Worm (Caenorhabditis elegans) whole organism, young adult: Measurements from ENCODE around the gene col-111.

Source experiments
- B0019.2 ChIP-seq: fragments of 200-800 bp; sonication (Bioruptor generic); conservative IDR thresholded peaks from 2 replicates; pipeline ENCODE4 v1.3.6; 2022; ENCODE audit warnings: missing genetic modification reagents, missing genetic modification characterization, missing compliant biosample characterization
- B0336.3 ChIP-seq: fragments of 200-800 bp; sonication (Bioruptor generic); IDR thresholded peaks from 2 replicates; pipeline ENCODE4 v1.3.6; 2022; ENCODE audit warnings: missing genetic modification characterization, missing compliant biosample characterization
- F23B12.7 ChIP-seq: sonication (generic microtip); optimal IDR thresholded peaks from 2 replicates; lab custom pipeline; 2017; ENCODE audit warnings: missing genetic modification characterization, mild to moderate bottlenecking, missing compliant biosample characterization, antibody characterized with exemption, moderate library complexity; ENCODE audit not compliant: insufficient read depth
- F37B4.10 ChIP-seq: fragments of 200-800 bp; sonication (Bioruptor generic); IDR thresholded peaks from 2 replicates; pipeline ENCODE4 v1.3.6; 2022; ENCODE audit warnings: missing genetic modification characterization, missing compliant biosample characterization
- F52B5.7 ChIP-seq: sonication (generic microtip); optimal IDR thresholded peaks from 2 replicates; lab custom pipeline; 2016; ENCODE audit warnings: mild to moderate bottlenecking, missing genetic modification characterization, missing compliant biosample characterization
- K11D2.4 ChIP-seq: fragments of 200-800 bp; sonication (Bioruptor generic); IDR thresholded peaks from 2 replicates; pipeline ENCODE4 v1.3.6; 2022; ENCODE audit warnings: missing genetic modification reagents, missing genetic modification characterization, missing compliant biosample characterization
- K12H6.12 ChIP-seq: fragments of 200-800 bp; sonication (Bioruptor generic); optimal IDR thresholded peaks from 2 replicates; lab custom pipeline; 2018; ENCODE audit warnings: mild to moderate bottlenecking, missing genetic modification characterization, missing compliant biosample characterization
- T26A5.8 ChIP-seq: sonication (generic microtip); optimal IDR thresholded peaks from 2 replicates; lab custom pipeline; 2016; ENCODE audit warnings: missing genetic modification characterization, missing compliant biosample characterization
- Y67H2A.10 ChIP-seq: fragments of 200-800 bp; sonication (Bioruptor generic); conservative IDR thresholded peaks from 2 replicates; pipeline ENCODE4 v1.3.6; 2022; ENCODE audit warnings: missing genetic modification reagents, missing genetic modification characterization, missing compliant biosample characterization
- aptf-2 ChIP-seq: fragments of 200-800 bp; sonication (Bioruptor generic); conservative IDR thresholded peaks from 2 replicates; pipeline ENCODE4 v1.3.6; 2022; ENCODE audit warnings: missing genetic modification reagents, missing genetic modification characterization, missing compliant biosample characterization
- aptf-3 ChIP-seq: fragments of 200-800 bp; sonication (Bioruptor generic); IDR thresholded peaks from 2 replicates; pipeline ENCODE4 v1.3.6; 2022; ENCODE audit warnings: missing genetic modification characterization, missing compliant biosample characterization
- bed-1 ChIP-seq: fragments of 200-800 bp; sonication (Bioruptor generic); IDR thresholded peaks from 2 replicates; pipeline ENCODE4 v1.3.6; 2022; ENCODE audit warnings: missing genetic modification reagents, missing genetic modification characterization, missing compliant biosample characterization
- bed-2 ChIP-seq: fragments of 200-800 bp; sonication (Bioruptor generic); IDR thresholded peaks from 2 replicates; pipeline ENCODE4 v1.3.6; 2022; ENCODE audit warnings: missing genetic modification reagents, missing genetic modification characterization, missing compliant biosample characterization
- cebp-2 ChIP-seq: fragments of 200-800 bp; sonication (Bioruptor generic); IDR thresholded peaks from 2 replicates; pipeline ENCODE4 v1.3.6; 2022; ENCODE audit warnings: missing genetic modification characterization, missing compliant biosample characterization
- chd-7 ChIP-seq: sonication (generic microtip); optimal IDR thresholded peaks from 2 replicates; lab custom pipeline; 2016; ENCODE audit warnings: mild to moderate bottlenecking, missing genetic modification characterization, moderate library complexity, missing compliant biosample characterization
- die-1 ChIP-seq: sonication (generic microtip); optimal IDR thresholded peaks from 2 replicates; lab custom pipeline; 2016; ENCODE audit warnings: missing genotype, mild to moderate bottlenecking, missing genetic modification characterization, missing compliant biosample characterization
- dox-1 ChIP-seq: fragments of 200-800 bp; sonication (Bioruptor generic); IDR thresholded peaks from 2 replicates; pipeline ENCODE4 v1.3.6; 2022; ENCODE audit warnings: missing genetic modification reagents, missing genetic modification characterization, missing compliant biosample characterization
- dpff-1 ChIP-seq: sonication (generic microtip); optimal IDR thresholded peaks from 2 replicates; lab custom pipeline; 2017; ENCODE audit warnings: mild to moderate bottlenecking, missing genetic modification characterization, missing compliant biosample characterization
- dpl-1 ChIP-seq: fragments of 150-350 bp; optimal IDR thresholded peaks from 2 replicates; lab custom pipeline; 2014; ENCODE audit warnings: missing biosample characterization, missing genetic modification reagents, missing genetic modification characterization
- egl-18 ChIP-seq: fragments of 200-800 bp; sonication (Bioruptor generic); IDR thresholded peaks from 2 replicates; pipeline ENCODE4 v1.3.6; 2022; ENCODE audit warnings: missing genetic modification reagents, missing genetic modification characterization, missing compliant biosample characterization
- ekl-4 ChIP-seq: fragments of 200-800 bp; sonication (Bioruptor generic); IDR thresholded peaks from 2 replicates; pipeline ENCODE4 v1.3.6; 2022; ENCODE audit warnings: missing genetic modification reagents, missing genetic modification characterization, missing compliant biosample characterization
- fkh-3 ChIP-seq: sonication (generic microtip); optimal IDR thresholded peaks from 2 replicates; lab custom pipeline; 2016; ENCODE audit warnings: mild to moderate bottlenecking, missing genetic modification characterization, missing compliant biosample characterization
- him-1 ChIP-seq: sonication (generic microtip); optimal IDR thresholded peaks from 2 replicates; lab custom pipeline; 2016; ENCODE audit warnings: missing genotype, missing genetic modification reagents, missing genetic modification characterization, missing compliant biosample characterization
- hlh-26 ChIP-seq: fragments of 200-800 bp; sonication (Bioruptor generic); conservative IDR thresholded peaks from 2 replicates; pipeline ENCODE4 v1.3.6; 2022; ENCODE audit warnings: missing genetic modification reagents, missing genetic modification characterization, missing compliant biosample characterization
- hmg-20 ChIP-seq: fragments of 200-800 bp; sonication (Bioruptor generic); IDR thresholded peaks from 2 replicates; pipeline ENCODE4 v1.3.6; 2022; ENCODE audit warnings: missing genetic modification reagents, missing genetic modification characterization, missing compliant biosample characterization
- lag-1 ChIP-seq: fragments of 200-800 bp; sonication (Bioruptor generic); IDR thresholded peaks from 2 replicates; pipeline ENCODE4 v1.3.6; 2022; ENCODE audit warnings: missing genetic modification reagents, missing genetic modification characterization, missing compliant biosample characterization
- lin-26 ChIP-seq: fragments of 200-800 bp; sonication (Bioruptor generic); IDR thresholded peaks from 2 replicates; pipeline ENCODE4 v1.3.6; 2022; ENCODE audit warnings: missing genetic modification reagents, missing genetic modification characterization, missing compliant biosample characterization
- lin-35 ChIP-seq, 3 experiments: fragments of 150-350 bp in 2 of 3; sonication (generic microtip) in 1 of 3; optimal IDR thresholded peaks; 2 replicates each; lab custom pipeline; 2014 to 2018; ENCODE audit warnings: missing biosample characterization in 3 of 3, missing genetic modification characterization in 3 of 3, missing genetic modification reagents in 3 of 3
- lin-54 ChIP-seq: fragments of 200-800 bp; sonication (Bioruptor generic); optimal IDR thresholded peaks from 2 replicates; lab custom pipeline; 2018; ENCODE audit warnings: mild to moderate bottlenecking, missing genetic modification characterization, missing compliant biosample characterization
- lsl-1 ChIP-seq: fragments of 200-800 bp; sonication (Bioruptor generic); optimal IDR thresholded peaks from 2 replicates; lab custom pipeline; 2018; ENCODE audit warnings: mild to moderate bottlenecking, missing genetic modification characterization, moderate library complexity, missing compliant biosample characterization
- madf-3 ChIP-seq: fragments of 200-800 bp; sonication (Bioruptor generic); IDR thresholded peaks from 2 replicates; pipeline ENCODE4 v1.3.6; 2022; ENCODE audit warnings: missing genetic modification reagents, missing genetic modification characterization, missing compliant biosample characterization
- madf-6 ChIP-seq: fragments of 200-800 bp; sonication (Bioruptor generic); IDR thresholded peaks from 2 replicates; pipeline ENCODE4 v1.3.6; 2022; ENCODE audit warnings: missing genetic modification reagents, missing genetic modification characterization, missing compliant biosample characterization
- madf-8 ChIP-seq: fragments of 200-800 bp; sonication (Bioruptor generic); conservative IDR thresholded peaks from 2 replicates; pipeline ENCODE4 v1.3.6; 2022; ENCODE audit warnings: missing genetic modification reagents, missing genetic modification characterization, missing compliant biosample characterization
- mcd-1 ChIP-seq: fragments of 200-800 bp; sonication (Bioruptor generic); IDR thresholded peaks from 2 replicates; pipeline ENCODE4 v1.3.6; 2022; ENCODE audit warnings: missing genetic modification reagents, missing genetic modification characterization, missing compliant biosample characterization
- nfyb-1 ChIP-seq: fragments of 200-800 bp; sonication (Bioruptor generic); IDR thresholded peaks from 2 replicates; pipeline ENCODE4 v1.3.6; 2022; ENCODE audit warnings: missing genetic modification reagents, missing genetic modification characterization, missing compliant biosample characterization
- nhr-120 ChIP-seq: fragments of 200-800 bp; sonication (Bioruptor generic); IDR thresholded peaks from 2 replicates; pipeline ENCODE4 v1.3.6; 2022; ENCODE audit warnings: missing genetic modification characterization, missing compliant biosample characterization
- nhr-179 ChIP-seq: sonication (generic microtip); optimal IDR thresholded peaks from 2 replicates; lab custom pipeline; 2016; ENCODE audit warnings: mild to moderate bottlenecking, missing genetic modification characterization, missing compliant biosample characterization
- pha-4 ChIP-seq: fragments of 150-350 bp; sonication (generic microtip); optimal IDR thresholded peaks from 2 replicates; lab custom pipeline; 2014; ENCODE audit warnings: missing biosample characterization, missing genetic modification reagents, missing genetic modification characterization
- rec-8 ChIP-seq, 2 experiments: sonication (generic microtip); optimal IDR thresholded peaks; 2 replicates each; lab custom pipeline; 2016; ENCODE audit warnings: mild to moderate bottlenecking in 2 of 2, missing genetic modification characterization in 2 of 2, missing genetic modification reagents in 2 of 2, missing genotype in 2 of 2, missing biosample characterization in 1 of 2, missing compliant biosample characterization in 1 of 2, moderate library complexity in 1 of 2
- repo-1 ChIP-seq: sonication (generic microtip); optimal IDR thresholded peaks from 2 replicates; lab custom pipeline; 2017; ENCODE audit warnings: mild to moderate bottlenecking, missing genetic modification characterization, missing compliant biosample characterization
- snpc-1.1 ChIP-seq: sonication (generic microtip); optimal IDR thresholded peaks from 2 replicates; lab custom pipeline; 2017; ENCODE audit warnings: missing genetic modification characterization, mild to moderate bottlenecking, missing compliant biosample characterization, antibody characterized with exemption, moderate library complexity, missing genotype, missing genetic modification reagents; ENCODE audit not compliant: insufficient read depth
- sptf-2 ChIP-seq: fragments of 200-800 bp; sonication (Bioruptor generic); optimal IDR thresholded peaks from 2 replicates; lab custom pipeline; 2018; ENCODE audit warnings: mild to moderate bottlenecking, missing genetic modification characterization, missing compliant biosample characterization
- tbp1 ChIP-seq: fragments of 200-800 bp; sonication (Bioruptor generic); optimal IDR thresholded peaks from 2 replicates; lab custom pipeline; 2018; ENCODE audit warnings: mild to moderate bottlenecking, missing genetic modification characterization, missing compliant biosample characterization
- xnd-1 ChIP-seq: sonication (generic microtip); optimal IDR thresholded peaks from 2 replicates; lab custom pipeline; 2016; ENCODE audit warnings: missing genotype, missing genetic modification reagents, missing genetic modification characterization, missing compliant biosample characterization
- ztf-22 ChIP-seq: fragments of 200-800 bp; sonication (Bioruptor generic); optimal IDR thresholded peaks from 2 replicates; lab custom pipeline; 2018; ENCODE audit warnings: mild to moderate bottlenecking, missing genetic modification characterization, moderate library complexity, missing compliant biosample characterization
- ztf-25 ChIP-seq: fragments of 200-800 bp; sonication (Bioruptor generic); IDR thresholded peaks from 2 replicates; pipeline ENCODE4 v1.3.6; 2022; ENCODE audit warnings: missing genetic modification reagents, missing genetic modification characterization, missing compliant biosample characterization
- ztf-26 ChIP-seq: sonication (generic microtip); optimal IDR thresholded peaks from 2 replicates; lab custom pipeline; 2017; ENCODE audit warnings: missing genetic modification characterization, missing compliant biosample characterization
- ztf-3 ChIP-seq: fragments of 200-800 bp; sonication (Bioruptor generic); optimal IDR thresholded peaks from 2 replicates; lab custom pipeline; 2018; ENCODE audit warnings: mild to moderate bottlenecking, missing genetic modification characterization, missing compliant biosample characterization
- ztf-6 ChIP-seq: fragments of 200-800 bp; sonication (Bioruptor generic); IDR thresholded peaks from 2 replicates; pipeline ENCODE4 v1.3.6; 2022; ENCODE audit warnings: missing genetic modification reagents, missing genetic modification characterization, missing compliant biosample characterization

The col-111 gene

ce11 chrIV:4652365-4652844 is 5.4 kb downstream of the col-111 start, which contains the start of gene F29B9.5 (continued):
- TF ChIP-seq hmg-20 (GFP tag; lab: Robert Waterston, UW) = no peak
- TF ChIP-seq lag-1 (GFP tag; lab: Robert Waterston, UW) = no peak
- no peak for TF ChIP-seq ztf-26 (tag; lab: Kevin White, UChicago)
- TF ChIP-seq bed-1 (GFP tag; lab: Robert Waterston, UW) = no peak
- 0 out of 2 replicates have a peak, but pooled peaks have one; percentile 54 for TF ChIP-seq nfyb-1 (GFP tag; lab: Robert Waterston, UW)
- no peak for TF ChIP-seq tbp1 (GFP tag; lab: Kevin White, UChicago)
- 0 out of 2 replicates have a peak, but pooled peaks have one; percentile 45 for TF ChIP-seq aptf-3 (GFP tag; lab: Robert Waterston, UW)
- no peak for TF ChIP-seq bed-2 (GFP tag; lab: Robert Waterston, UW)
- no peak for TF ChIP-seq ztf-22
- no peak for TF ChIP-seq repo-1 (tag; lab: Kevin White, UChicago)
- peak; percentile 68 for TF ChIP-seq madf-6 (GFP tag; lab: Robert Waterston, UW)
- TF ChIP-seq K11D2.4 (GFP tag; lab: Robert Waterston, UW) = no peak
- no peak for TF ChIP-seq lin-54 (GFP tag; lab: Kevin White, UChicago)
- no peak for TF ChIP-seq F37B4.10
- no peak for TF ChIP-seq snpc-1.1
- no peak for TF ChIP-seq pha-4 (tag; lab: Kevin White, UChicago)
- peak; percentile 62; the same call in 1 of the 2 replicates for TF ChIP-seq lin-26 (GFP tag; lab: Robert Waterston, UW)
- TF ChIP-seq cebp-2 (GFP tag; lab: Robert Waterston, UW) = 0 out of 2 replicates have a peak, but pooled peaks have one; percentile 41
- peak; percentile 47 for TF ChIP-seq fkh-3 (tag; lab: Kevin White, UChicago)
- no peak for TF ChIP-seq nhr-120 (GFP tag; lab: Robert Waterston, UW)
- TF ChIP-seq F23B12.7 = no peak
- TF ChIP-seq lsl-1 = no peak
- TF ChIP-seq rec-8 (tag; optimal IDR thresholded peaks at IDR 0.05; lab: Kevin White, UChicago) = no peak
- TF ChIP-seq him-1 (tag; lab: Kevin White, UChicago) = no peak
- no peak for TF ChIP-seq Y67H2A.10 (GFP tag; lab: Robert Waterston, UW)
- TF ChIP-seq mcd-1 (GFP tag; lab: Robert Waterston, UW) = peak; percentile 31; the same call in 1 of the 2 replicates
- TF ChIP-seq ztf-25 (GFP tag; lab: Robert Waterston, UW) = no peak
- no peak for TF ChIP-seq die-1 (tag; lab: Kevin White, UChicago)
- TF ChIP-seq B0336.3 (GFP tag; lab: Robert Waterston, UW) = peak; percentile 86
- TF ChIP-seq xnd-1 (tag; lab: Kevin White, UChicago) = peak; percentile 41
- no peak for TF ChIP-seq egl-18
- peak; percentile 24; the same call in 1 of the 2 replicates for TF ChIP-seq dox-1 (GFP tag; lab: Robert Waterston, UW)
- TF ChIP-seq T26A5.8 (tag; lab: Kevin White, UChicago) = no peak
- peak; percentile 71 for TF ChIP-seq ekl-4 (GFP tag; lab: Robert Waterston, UW)
- TF ChIP-seq dpl-1 = no peak
- no peak; the same call in 1 of the 2 replicates for TF ChIP-seq madf-8
- TF ChIP-seq nhr-179 (tag; lab: Kevin White, UChicago) = no peak
- TF ChIP-seq ztf-3 (GFP tag; lab: Kevin White, UChicago) = no peak
- no peak for TF ChIP-seq ztf-6 (GFP tag; lab: Robert Waterston, UW)
- TF ChIP-seq sptf-2 (GFP tag; lab: Kevin White, UChicago) = no peak
- no peak for TF ChIP-seq lin-35 (GFP tag; optimal IDR thresholded peaks at IDR 0.05; lab: Kevin White, UChicago)
- no peak for TF ChIP-seq madf-3
- no peak for TF ChIP-seq K12H6.12
- TF ChIP-seq chd-7 (tag; lab: Kevin White, UChicago) = peak; percentile 63
- TF ChIP-seq B0019.2 (GFP tag; lab: Robert Waterston, UW) = no peak
- no peak for TF ChIP-seq hlh-26 (GFP tag; lab: Robert Waterston, UW)
- no peak for TF ChIP-seq aptf-2
- peak; percentile 42 for TF ChIP-seq F52B5.7
- no peak for TF ChIP-seq dpff-1 (tag; lab: Kevin White, UChicago)
